Worm (Caenorhabditis elegans): ENCODE data around the gene srh-255.

Gene srh-255

ce11 chrV:17071578-17071977 lies 6.8 kb downstream of the srh-255 start, which contains the start of gene srbc-14:
Gene srbc-14, minus strand, starts transcription at chrV:17071678.
- no peak for TF ChIP-seq ama-1 (optimal IDR thresholded peaks at IDR 0.05)
- TF ChIP-seq ama-1 (GFP tag; optimal IDR thresholded peaks at IDR 0.05) = no peak
- TF ChIP-seq lag-1 (GFP tag; IDR thresholded peaks at IDR 0.05) = no peak
- TF ChIP-seq ztf-18 (tag; optimal IDR thresholded peaks at IDR 0.05) = no peak
- no peak for TF ChIP-seq hlh-26 (GFP tag; conservative IDR thresholded peaks at IDR 0.05)
- no peak for TF ChIP-seq ZK185.1 (tag; optimal IDR thresholded peaks at IDR 0.05; ENCODE audit: poor library complexity, severe bottlenecking)

DNA sequence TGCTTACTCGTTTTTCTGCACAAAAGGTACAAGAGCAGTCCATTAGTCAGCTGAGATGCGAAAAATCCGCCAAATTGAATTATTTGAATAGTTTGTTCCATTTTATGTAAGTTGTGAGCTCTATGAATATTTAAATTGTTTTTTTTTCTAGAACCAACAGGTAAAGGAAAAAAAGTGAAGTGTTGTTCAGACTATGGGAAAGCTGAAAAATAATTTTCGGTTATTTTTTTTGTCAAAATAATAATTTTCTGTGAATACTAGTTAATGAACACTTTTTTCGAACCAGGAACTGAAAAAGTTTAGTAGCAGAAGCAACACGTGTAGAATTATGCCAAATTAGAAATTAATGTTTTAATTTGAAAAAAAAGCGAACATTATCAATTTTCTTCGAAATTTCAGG lies 11.1 kb downstream of the srh-255 start, which contains the start of gene str-125:
str-125 (minus strand) TSS at position 101 of the 400 bp plus-strand sequence.
- TF ChIP-seq egrh-3 (GFP tag; IDR thresholded peaks at IDR 0.05) = no peak
- TF ChIP-seq C06A6.2 (GFP tag; conservative IDR thresholded peaks at IDR 0.05) = no peak
- no peak for TF ChIP-seq dpl-1 (GFP tag; optimal IDR thresholded peaks at IDR 0.05)
- no peak for TF ChIP-seq cebp-1 (GFP tag; IDR thresholded peaks at IDR 0.05)
- no peak for TF ChIP-seq cebp-1 (tag; optimal IDR thresholded peaks at IDR 0.05)
- TF ChIP-seq ztf-28 (GFP tag; IDR thresholded peaks at IDR 0.05) = no peak
- no peak for TF ChIP-seq tlf-1 (GFP tag; optimal IDR thresholded peaks at IDR 0.05)
- TF ChIP-seq B0261.1 (tag; optimal IDR thresholded peaks at IDR 0.05) = no peak
- TF ChIP-seq dpff-1 (tag; optimal IDR thresholded peaks at IDR 0.05) = no peak
- TF ChIP-seq sea-2 (GFP tag; IDR thresholded peaks at IDR 0.05) = no peak
- no peak for TF ChIP-seq nhr-90 (tag; optimal IDR thresholded peaks at IDR 0.05)
- TF ChIP-seq lag-1 (GFP tag; IDR thresholded peaks at IDR 0.05) = no peak
- no peak for TF ChIP-seq unc-62 (GFP tag; optimal IDR thresholded peaks at IDR 0.05)
- TF ChIP-seq ztf-22 (GFP tag; optimal IDR thresholded peaks at IDR 0.05) = no peak
- no peak for TF ChIP-seq T07F8.4 (tag; optimal IDR thresholded peaks at IDR 0.05)
- no peak for TF ChIP-seq B0336.3 (GFP tag; IDR thresholded peaks at IDR 0.05)
- TF ChIP-seq F39B2.1 (GFP tag; IDR thresholded peaks at IDR 0.05) = no peak
- no peak for TF ChIP-seq hrde-1 (tag; optimal IDR thresholded peaks at IDR 0.05; ENCODE audit: borderline replicate concordance)
- TF ChIP-seq hmg-1.2 (GFP tag; IDR thresholded peaks at IDR 0.05) = no peak
- TF ChIP-seq nfyb-1 (GFP tag; IDR thresholded peaks at IDR 0.05) = no peak

DNA sequence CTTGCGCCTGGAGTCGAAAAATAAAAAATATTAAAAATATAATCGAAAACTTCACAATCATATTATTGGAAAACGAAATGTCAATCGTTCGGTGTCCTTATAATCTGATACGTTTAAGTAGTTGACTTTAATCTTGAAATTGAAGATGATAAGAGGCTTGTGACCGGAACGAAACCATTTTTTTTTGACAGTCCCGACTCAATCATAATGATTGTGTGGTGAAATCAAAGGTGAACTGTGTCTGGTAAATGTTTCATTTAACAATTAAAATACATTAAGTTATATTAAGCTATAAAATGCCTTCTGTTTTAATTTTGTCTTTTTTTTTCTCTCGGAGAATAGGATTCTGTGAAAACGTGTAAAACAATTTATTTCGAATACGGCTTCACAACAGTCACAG lies 13.1 kb downstream of the srh-255 start, which contains the start of gene T05E12.3:
T05E12.3 (minus strand) TSS at position 101 of the 400 bp plus-strand sequence.
- peak; percentile 42 for TF ChIP-seq nhr-80 (tag; optimal IDR thresholded peaks at IDR 0.05)
- TF ChIP-seq ccch-3 (GFP tag; optimal IDR thresholded peaks at IDR 0.05) = no peak
- TF ChIP-seq snpc-4 (GFP tag; optimal IDR thresholded peaks at IDR 0.05) = no peak
- TF ChIP-seq snpc-4 (tag; optimal IDR thresholded peaks at IDR 0.05) = peak in 1 of 4 experiments; percentile 50
- no peak for TF ChIP-seq lir-1 (GFP tag; conservative IDR thresholded peaks at IDR 0.05)
- TF ChIP-seq F10E7.11 (tag; optimal IDR thresholded peaks at IDR 0.05) = no peak

- TF ChIP-seq hlh-12 (tag; optimal IDR thresholded peaks at IDR 0.05) (no peak), dpff-1 (tag; optimal IDR thresholded peaks at IDR 0.05) (no peak), chd-7 (tag; optimal IDR thresholded peaks at IDR 0.05) (no peak), lin-35 (GFP tag; optimal IDR thresholded peaks at IDR 0.05) (no peak), attf-5 (GFP tag; optimal IDR thresholded peaks at IDR 0.05) (no peak), him-1 (tag; optimal IDR thresholded peaks at IDR 0.05) (no peak), rpc-1 (optimal IDR thresholded peaks at IDR 0.05) (no peak), rpc-1 (tag; optimal IDR thresholded peaks at IDR 0.05) (no peak)
Observed at ce11 chrV:17079795-17080194, 15.0 kb downstream of the srh-255 start, which contains the start of gene srw-20. Gene srw-20, minus strand, starts transcription at chrV:17079895.

Data from whole organism, young adult.